Fruit fly (Drosophila melanogaster): ENCODE data around the gene Set8.
A peak's percentile ranks its signal among the peaks of the same experiment; 100 is the strongest.

The Set8 gene

dm6 chr3R:14308801-14309217, 7.0 kb upstream of the Set8 start, which contains the start of gene Polr2I (continued):
- TF ChIP-seq peb (GFP tag; IDR thresholded peaks at IDR 0.05) (no peak), dmrt11E (tag; optimal IDR thresholded peaks at IDR 0.05) (peak; percentile 44), Lhr (GFP tag; optimal IDR thresholded peaks at IDR 0.05) (peak; percentile 6), fd3F (GFP tag; optimal IDR thresholded peaks at IDR 0.05) (peak; percentile 11), Max (GFP tag; optimal IDR thresholded peaks at IDR 0.05) (peak; percentile 11), CG12155 (GFP tag; optimal IDR thresholded peaks at IDR 0.05) (peak; percentile 31), gcm (GFP tag; optimal IDR thresholded peaks at IDR 0.05) (no peak), dysf (GFP tag; IDR thresholded peaks at IDR 0.05) (peak; percentile 21; the same call in 1 of the 3 replicates), Neu2 (GFP tag; optimal IDR thresholded peaks at IDR 0.05; ENCODE audit: borderline replicate concordance) (no peak), Xrp1 (GFP tag; IDR thresholded peaks at IDR 0.05) (peak; percentile 26; the same call in 1 of the 2 replicates), stwl (tag; optimal IDR thresholded peaks at IDR 0.05) (peak; percentile 14), CG8388 (GFP tag; optimal IDR thresholded peaks at IDR 0.05) (peak; percentile 18), CG8359 (GFP tag; optimal IDR thresholded peaks at IDR 0.05; ENCODE audit: borderline replicate concordance) (no peak), Ssrp (tag; optimal IDR thresholded peaks at IDR 0.05) (peak; percentile 24), CG13424 (tag; optimal IDR thresholded peaks at IDR 0.05) (peak; percentile 45), MBD-R2 (GFP tag; IDR thresholded peaks at IDR 0.05) (peak; percentile 73), CG15696 (tag; optimal IDR thresholded peaks at IDR 0.05) (peak; percentile 26), CG30020 (tag; optimal IDR thresholded peaks at IDR 0.05) (peak; percentile 29), sisA (GFP tag; IDR thresholded peaks at IDR 0.05) (0 out of 2 replicates have a peak, but pooled peaks have one; percentile 10), Tbp (GFP tag; optimal IDR thresholded peaks at IDR 0.05) (no peak), CG4424 (GFP tag; optimal IDR thresholded peaks at IDR 0.05) (peak; percentile 48), kah (GFP tag; optimal IDR thresholded peaks at IDR 0.05) (no peak), fd96Cb (tag; optimal IDR thresholded peaks at IDR 0.05) (peak; percentile 28), CG2120 (GFP tag; optimal IDR thresholded peaks at IDR 0.05) (peak; percentile 30), twi (tag; optimal IDR thresholded peaks at IDR 0.05) (peak; percentile 15), H2.0 (GFP tag; IDR thresholded peaks at IDR 0.05) (peak; percentile 20; the same call in 1 of the 2 replicates), CG18011 (GFP tag; optimal IDR thresholded peaks at IDR 0.05) (no peak), sug (tag; optimal IDR thresholded peaks at IDR 0.05) (peak; percentile 34), nerfin-1 (tag; optimal IDR thresholded peaks at IDR 0.05) (no peak), CG17361 (GFP tag; IDR thresholded peaks at IDR 0.05) (peak; percentile 81), vvl (GFP tag; IDR thresholded peaks at IDR 0.05) (peak; percentile 67), D19B (GFP tag; optimal IDR thresholded peaks at IDR 0.05) (peak; percentile 4), CG13775 (GFP tag; optimal IDR thresholded peaks at IDR 0.05) (peak; percentile 49), pzg (GFP tag; optimal IDR thresholded peaks at IDR 0.05) (peak; percentile 24), CG2712 (tag; optimal IDR thresholded peaks at IDR 0.05) (peak; percentile 54), CG10959 (GFP tag; IDR thresholded peaks at IDR 0.05) (peak; percentile 88), CG3847 (GFP tag; IDR thresholded peaks at IDR 0.05) (no peak; the same call in 1 of the 2 replicates), Elba2 (GFP tag; optimal IDR thresholded peaks at IDR 0.05) (no peak), CG2202 (tag; optimal IDR thresholded peaks at IDR 0.05) (no peak), trem (tag; optimal IDR thresholded peaks at IDR 0.05) (peak; percentile 12), prd (optimal IDR thresholded peaks at IDR 0.05) (no peak), prd (GFP tag; IDR thresholded peaks at IDR 0.05) (peak; percentile 46; the same call in 1 of the 3 replicates), Rfx (GFP tag; IDR thresholded peaks at IDR 0.05) (peak; percentile 33; the same call in 1 of the 2 replicates), CG31224 (GFP tag; IDR thresholded peaks at IDR 0.05) (no peak), CG31441 (GFP tag; IDR thresholded peaks at IDR 0.05) (peak; percentile 59), CG12942 (GFP tag; optimal IDR thresholded peaks at IDR 0.05) (peak; percentile 4), CG3281 (GFP tag; optimal IDR thresholded peaks at IDR 0.05) (peak; percentile 22), CG12236 (GFP tag; optimal IDR thresholded peaks at IDR 0.05) (no peak), CG17829 (tag; optimal IDR thresholded peaks at IDR 0.05) (peak; percentile 37), Dip2 (GFP tag; IDR thresholded peaks at IDR 0.05) (no peak), CG17912 (GFP tag; optimal IDR thresholded peaks at IDR 0.05) (no peak)

Measured in whole organism, embryonic.